Worm (Caenorhabditis elegans): Measurements from ENCODE around the gene dph-1.

Gene dph-1

ce11 chrIII:3713163-3713562, 6.5 kb downstream of the dph-1 start, which contains the start of gene nrde-1:
Gene nrde-1, plus strand, starts transcription at chrIII:3713463.
- TF ChIP-seq ceh-19 (GFP tag; optimal IDR thresholded peaks at IDR 0.05) = no peak
- no peak for TF ChIP-seq madf-2 (tag; optimal IDR thresholded peaks at IDR 0.05)
- no peak for TF ChIP-seq elt-2 (tag; optimal IDR thresholded peaks at IDR 0.05)
- TF ChIP-seq ref-2 (tag; optimal IDR thresholded peaks at IDR 0.05) = no peak

DNA sequence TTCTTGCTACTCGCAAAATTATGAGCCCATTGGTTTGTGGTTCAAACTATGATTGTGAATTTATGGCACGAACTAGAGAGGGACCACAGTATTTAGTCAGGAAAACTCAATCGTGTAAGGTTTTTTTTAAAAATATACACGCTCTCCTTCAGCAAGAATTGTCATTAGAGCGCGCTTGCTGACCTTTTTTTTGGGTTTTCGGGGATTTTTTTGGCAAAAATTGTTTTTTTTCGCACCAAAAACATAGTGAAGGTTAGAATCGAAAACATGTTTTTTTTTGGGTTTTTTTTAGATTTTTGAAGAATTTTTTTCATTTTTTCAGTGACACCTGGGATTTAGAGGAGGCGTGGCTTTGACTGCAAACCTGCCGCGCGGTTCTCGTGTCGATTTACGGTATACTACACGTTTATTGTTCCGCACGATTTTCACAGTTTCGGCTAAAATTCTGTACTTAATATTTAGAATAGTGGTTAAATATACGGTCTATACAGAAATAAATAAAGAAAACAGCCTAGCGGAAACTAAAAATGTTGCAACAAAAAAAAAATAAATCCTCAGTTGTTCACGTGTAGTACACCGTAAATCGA, 9.5 kb downstream of the dph-1 start:
- no peak for TF ChIP-seq K02D7.2 (tag; optimal IDR thresholded peaks at IDR 0.05)
- peak; percentile 16 for TF ChIP-seq tbx-2 (tag; optimal IDR thresholded peaks at IDR 0.05)

DNA sequence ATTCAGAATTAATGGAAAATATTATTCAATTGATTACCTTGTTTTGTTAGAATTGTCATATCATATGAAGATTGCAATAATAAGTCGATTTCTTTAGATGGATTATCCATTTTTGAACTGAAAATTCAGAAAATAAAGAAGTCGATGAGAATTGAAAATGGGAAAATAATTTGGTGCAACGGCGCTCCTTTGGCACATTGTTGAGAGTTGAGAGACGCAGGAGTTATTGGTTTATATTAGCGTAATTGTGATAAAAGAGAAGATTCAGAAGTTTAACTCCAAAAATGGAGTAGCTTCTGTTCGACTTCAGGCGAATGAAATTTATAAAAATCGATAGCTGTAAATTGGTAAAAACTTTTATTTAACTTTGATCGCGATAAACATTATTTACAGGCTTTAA, 12.9 kb downstream of the dph-1 start, which contains the start of gene C14B1.8:
C14B1.8 (minus strand) TSS at position 117 of the 400 bp plus-strand sequence.
- TF ChIP-seq unc-42 (tag; optimal IDR thresholded peaks at IDR 0.05) (peak; percentile 95), sox-4 (tag; optimal IDR thresholded peaks at IDR 0.05) (no peak), unc-55 (GFP tag; optimal IDR thresholded peaks at IDR 0.05) (no peak)

ce11 chrIII:3723726-3724125, 17.0 kb downstream of the dph-1 start:
- no peak for TF ChIP-seq tbx-7 (tag; optimal IDR thresholded peaks at IDR 0.05)
- TF ChIP-seq ztf-16 (tag; optimal IDR thresholded peaks at IDR 0.05) = no peak
- no peak for TF ChIP-seq K02D7.2 (tag; optimal IDR thresholded peaks at IDR 0.05)
- no peak for TF ChIP-seq ceh-45 (GFP tag; IDR thresholded peaks at IDR 0.05)
- TF ChIP-seq ceh-30 (tag; optimal IDR thresholded peaks at IDR 0.05) = no peak
- no peak for TF ChIP-seq sdc-2 (tag; optimal IDR thresholded peaks at IDR 0.05)
- no peak for TF ChIP-seq pat-9 (tag; optimal IDR thresholded peaks at IDR 0.05)
- no peak for TF ChIP-seq ceh-19 (GFP tag; optimal IDR thresholded peaks at IDR 0.05)
- no peak for TF ChIP-seq ets-4 (tag; optimal IDR thresholded peaks at IDR 0.05)
- no peak for TF ChIP-seq pqm-1 (tag; optimal IDR thresholded peaks at IDR 0.05)
- TF ChIP-seq C08G9.2 (tag; optimal IDR thresholded peaks at IDR 0.05) = no peak
- TF ChIP-seq ref-2 (tag; optimal IDR thresholded peaks at IDR 0.05) = no peak
- TF ChIP-seq odd-2 (tag; optimal IDR thresholded peaks at IDR 0.05) = no peak
- TF ChIP-seq nhr-232 (tag; optimal IDR thresholded peaks at IDR 0.05) = no peak
- no peak for TF ChIP-seq ttx-3 (tag; optimal IDR thresholded peaks at IDR 0.05)
- no peak for TF ChIP-seq ama-1 (optimal IDR thresholded peaks at IDR 0.05)
- TF ChIP-seq fkh-10 (GFP tag; optimal IDR thresholded peaks at IDR 0.05) = no peak
- no peak for TF ChIP-seq nfya-1 (tag; optimal IDR thresholded peaks at IDR 0.05)

DNA sequence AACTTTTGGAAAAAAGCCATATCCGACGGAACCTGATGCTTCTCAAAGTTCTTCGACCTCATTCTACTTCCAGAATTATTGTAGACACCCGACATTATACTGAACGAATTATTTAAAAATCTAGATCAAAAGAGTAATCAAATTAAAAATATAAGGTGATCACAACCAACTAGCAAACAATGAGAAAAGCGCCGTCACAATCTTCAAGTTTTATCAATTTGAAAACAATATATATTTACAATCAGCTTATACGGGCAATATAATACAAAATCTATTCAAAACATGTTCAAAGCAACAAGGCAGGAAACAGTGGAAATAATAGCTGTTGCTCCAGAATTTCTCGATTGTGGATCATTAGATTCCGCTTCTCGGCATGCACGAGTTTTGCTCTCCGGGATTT, 18.2 kb downstream of the dph-1 start, which contains the start of gene C14B1.12:
C14B1.12 (minus strand) TSS at position 101 of the 400 bp plus-strand sequence.
- TF ChIP-seq F13H6.1 (tag; optimal IDR thresholded peaks at IDR 0.05) = no peak
- no peak for TF ChIP-seq ttx-3 (tag; optimal IDR thresholded peaks at IDR 0.05)
- no peak for TF ChIP-seq K09A11.1 (tag; optimal IDR thresholded peaks at IDR 0.05; ENCODE audit: insufficient read depth)
- no peak for TF ChIP-seq pros-1 (tag; optimal IDR thresholded peaks at IDR 0.05)
- no peak for TF ChIP-seq K02D7.2 (tag; optimal IDR thresholded peaks at IDR 0.05)
- no peak for TF ChIP-seq ceh-18 (tag; optimal IDR thresholded peaks at IDR 0.05)
- no peak for TF ChIP-seq eyg-1 (tag; optimal IDR thresholded peaks at IDR 0.05)
- TF ChIP-seq syd-9 (tag; optimal IDR thresholded peaks at IDR 0.05) = no peak
- TF ChIP-seq nfya-1 (tag; optimal IDR thresholded peaks at IDR 0.05) = no peak
- TF ChIP-seq odd-2 (tag; optimal IDR thresholded peaks at IDR 0.05) = no peak
- TF ChIP-seq ceh-30 (tag; optimal IDR thresholded peaks at IDR 0.05) = no peak
- no peak for TF ChIP-seq ceh-24 (tag; optimal IDR thresholded peaks at IDR 0.05)
- no peak for TF ChIP-seq tbx-7 (tag; optimal IDR thresholded peaks at IDR 0.05)
- no peak for TF ChIP-seq C08G9.2 (tag; optimal IDR thresholded peaks at IDR 0.05)
- TF ChIP-seq elt-4 (tag; optimal IDR thresholded peaks at IDR 0.05) = no peak
- TF ChIP-seq Y22D7AL.16 (tag; optimal IDR thresholded peaks at IDR 0.05) = no peak
- TF ChIP-seq lim-6 (tag; optimal IDR thresholded peaks at IDR 0.05) = no peak
